Worm (Caenorhabditis elegans): ENCODE measurements around the gene sdha-1.

The sdha-1 gene

DNA sequence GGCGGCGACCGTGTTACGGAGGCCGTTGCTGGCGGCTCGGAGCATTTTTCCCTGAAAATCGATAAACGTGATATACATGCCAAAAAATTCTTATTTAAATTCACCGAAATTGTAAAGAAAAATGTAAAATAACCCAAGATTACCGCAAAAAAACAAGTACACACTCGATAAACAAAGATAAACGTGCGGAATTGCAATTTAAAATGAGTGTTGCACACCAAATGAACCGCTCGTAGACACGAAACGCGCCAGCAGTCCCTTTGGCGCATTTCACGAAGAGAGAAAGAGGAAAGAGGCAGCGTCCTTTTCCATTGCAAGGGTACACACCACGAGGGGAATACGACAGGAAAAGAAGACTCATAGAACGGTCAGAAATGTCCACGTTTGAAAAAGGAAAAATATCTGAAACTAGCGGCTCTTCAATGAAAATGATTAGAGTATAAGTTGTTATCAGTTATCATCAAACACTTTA is at the start of gene sdha-1 (continued):
- peak; percentile 66; the same call in 1 of the 2 replicates for TF ChIP-seq ceh-88 (GFP tag; IDR thresholded peaks at IDR 0.05)
- no peak for TF ChIP-seq unc-62 (GFP tag; optimal IDR thresholded peaks at IDR 0.05)
- peak; percentile 93 for TF ChIP-seq swsn-7 (tag; optimal IDR thresholded peaks at IDR 0.05)
- TF ChIP-seq jun-1 (tag; optimal IDR thresholded peaks at IDR 0.05), result peak; percentile 84
- TF ChIP-seq snu-23 (GFP tag; optimal IDR thresholded peaks at IDR 0.05), result peak; percentile 96
- TF ChIP-seq Y116A8C.19 (tag; optimal IDR thresholded peaks at IDR 0.05; ENCODE audit: borderline replicate concordance), result no peak
- no peak for TF ChIP-seq ceh-63 (GFP tag; optimal IDR thresholded peaks at IDR 0.05)
- peak; percentile 98 for TF ChIP-seq nhr-19 (GFP tag; conservative IDR thresholded peaks at IDR 0.05)
- TF ChIP-seq lir-3 (tag; optimal IDR thresholded peaks at IDR 0.05; ENCODE audit: poor library complexity), result peak; percentile 62
- TF ChIP-seq unc-30 (tag; optimal IDR thresholded peaks at IDR 0.05), result no peak
- TF ChIP-seq fos-1 (tag; optimal IDR thresholded peaks at IDR 0.05), result peak; percentile 65
- TF ChIP-seq hlh-17 (GFP tag; optimal IDR thresholded peaks at IDR 0.05; ENCODE audit: borderline replicate concordance), result no peak
- no peak for TF ChIP-seq C34B4.2 (tag; optimal IDR thresholded peaks at IDR 0.05)
- peak; percentile 70 for TF ChIP-seq lin-13 (GFP tag; optimal IDR thresholded peaks at IDR 0.05)
- peak; percentile 86 for TF ChIP-seq elt-2 (tag; optimal IDR thresholded peaks at IDR 0.05)
- TF ChIP-seq lin-15B (tag; optimal IDR thresholded peaks at IDR 0.05), result peak; percentile 70
- peak; percentile 63 for TF ChIP-seq grh-1 (GFP tag; IDR thresholded peaks at IDR 0.05)
- no peak for TF ChIP-seq vab-15 (tag; optimal IDR thresholded peaks at IDR 0.05)
- peak; percentile 90 for TF ChIP-seq nhr-90 (tag; optimal IDR thresholded peaks at IDR 0.05; ENCODE audit: poor library complexity)
- TF ChIP-seq dpl-1 (GFP tag; optimal IDR thresholded peaks at IDR 0.05), result peak; percentile 66 to 82 (median 79)
- TF ChIP-seq zag-1 (tag; optimal IDR thresholded peaks at IDR 0.05), result no peak
- peak in 1 of 2 experiments; percentile 62 for TF ChIP-seq ztf-11 (tag; optimal IDR thresholded peaks at IDR 0.05)
- TF ChIP-seq mab-9 (GFP tag; IDR thresholded peaks at IDR 0.05), result no peak; the same call in 1 of the 2 replicates
- no peak for TF ChIP-seq nhr-11 (tag; optimal IDR thresholded peaks at IDR 0.05)
- peak; percentile 70 to 72 for TF ChIP-seq efl-1 (optimal IDR thresholded peaks at IDR 0.05)
- peak; percentile 69 to 96 for TF ChIP-seq efl-1 (GFP tag; optimal IDR thresholded peaks at IDR 0.05 in 1 of 2)
- TF ChIP-seq ceh-8 (GFP tag; optimal IDR thresholded peaks at IDR 0.05), result no peak
- no peak for TF ChIP-seq nhr-12 (tag; optimal IDR thresholded peaks at IDR 0.05)
- no peak for TF ChIP-seq sup-37 (GFP tag; optimal IDR thresholded peaks at IDR 0.05)
- TF ChIP-seq ets-5 (GFP tag; IDR thresholded peaks at IDR 0.05), result no peak
- peak; percentile 81 to 87 (median 86) for TF ChIP-seq ceh-82 (tag; optimal IDR thresholded peaks at IDR 0.05)

DNA sequence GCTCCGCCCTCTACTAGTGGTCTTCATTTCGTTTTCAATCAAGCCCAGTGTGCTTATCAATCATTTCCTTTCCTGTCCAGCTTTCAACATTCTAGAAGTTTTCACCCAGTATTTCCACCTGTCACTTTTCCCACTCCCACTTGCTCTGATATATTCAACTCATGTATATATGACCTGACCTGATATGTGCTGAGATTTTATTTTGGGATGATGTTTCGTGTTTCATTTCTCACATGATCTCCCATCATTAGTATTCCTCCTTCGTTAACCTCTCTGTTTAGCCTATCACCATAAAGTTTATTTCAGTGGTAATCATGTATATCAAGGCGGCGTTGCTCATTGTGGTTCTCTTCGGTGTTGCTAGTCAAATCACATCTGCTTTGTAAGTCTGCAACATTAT is 47.1 kb upstream of the sdha-1 start, which contains the start of gene nlp-7:
nlp-7 (plus strand) TSS at position 301 of the 400 bp plus-strand sequence.
- TF ChIP-seq lir-3 (tag; optimal IDR thresholded peaks at IDR 0.05; ENCODE audit: poor library complexity), result no peak
- no peak for TF ChIP-seq ces-1 (GFP tag; optimal IDR thresholded peaks at IDR 0.05)
- no peak for TF ChIP-seq aly-2 (tag; optimal IDR thresholded peaks at IDR 0.05)
- TF ChIP-seq alr-1 (tag; optimal IDR thresholded peaks at IDR 0.05; ENCODE audit: borderline replicate concordance), result no peak
- TF ChIP-seq nhr-11 (tag; optimal IDR thresholded peaks at IDR 0.05), result no peak
- no peak for TF ChIP-seq ceh-63 (GFP tag; optimal IDR thresholded peaks at IDR 0.05)
- TF ChIP-seq swsn-7 (tag; optimal IDR thresholded peaks at IDR 0.05), result no peak
- TF ChIP-seq unc-98 (GFP tag; IDR thresholded peaks at IDR 0.05), result no peak

DNA sequence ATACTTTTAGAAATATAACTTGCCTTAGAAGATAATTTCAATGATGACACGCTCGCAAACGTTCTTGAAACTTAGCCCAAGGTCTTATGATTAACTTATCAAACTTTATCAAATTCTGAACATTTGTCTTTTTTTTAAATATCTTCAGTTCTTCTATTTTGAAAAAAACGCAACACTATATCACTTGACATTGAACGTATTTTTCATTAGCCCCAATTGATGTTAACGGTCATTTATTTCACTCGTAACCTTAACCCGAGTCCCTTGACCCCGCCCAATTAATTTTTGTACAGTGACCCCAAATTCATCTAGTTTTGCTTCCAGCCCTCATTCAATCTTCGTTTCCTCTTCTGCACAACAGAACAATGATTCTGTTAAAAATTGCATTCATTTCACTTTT is 40.0 kb upstream of the sdha-1 start, which contains the start of gene F18E9.3:
F18E9.3 (plus strand) TSS at position 311 of the 400 bp plus-strand sequence.
- TF ChIP-seq zip-4 (GFP tag; optimal IDR thresholded peaks at IDR 0.05), result no peak
- TF ChIP-seq elt-3 (tag; optimal IDR thresholded peaks at IDR 0.05), result peak in 1 of 6 experiments; percentile 6
- no peak for TF ChIP-seq blmp-1 (tag; optimal IDR thresholded peaks at IDR 0.05)
- no peak for TF ChIP-seq pag-3 (tag; optimal IDR thresholded peaks at IDR 0.05; ENCODE audit: borderline replicate concordance, insufficient read depth)
- no peak for TF ChIP-seq F16B12.6 (tag; optimal IDR thresholded peaks at IDR 0.05)
- TF ChIP-seq lir-3 (tag; optimal IDR thresholded peaks at IDR 0.05; ENCODE audit: poor library complexity), result no peak
